Fruit fly (Drosophila melanogaster): ENCODE results near the gene cold.
A peak's percentile ranks its signal among the peaks of the same experiment; 100 is the strongest.

Gene cold

dm6 chr2L:543799-544198 lies 30.3 kb upstream of the cold start:
- TF ChIP-seq N (GFP tag; optimal IDR thresholded peaks at IDR 0.05) (no peak), HLH106 (tag; optimal IDR thresholded peaks at IDR 0.05) (no peak), Vsx2 (GFP tag; optimal IDR thresholded peaks at IDR 0.05; ENCODE audit: partially characterized antibody) (no peak), tai (GFP tag; optimal IDR thresholded peaks at IDR 0.05) (no peak), Mio (GFP tag; optimal IDR thresholded peaks at IDR 0.05) (no peak), usp (GFP tag; optimal IDR thresholded peaks at IDR 0.05) (no peak), GATAd (GFP tag; optimal IDR thresholded peaks at IDR 0.05) (no peak), Sp1 (GFP tag; optimal IDR thresholded peaks at IDR 0.05) (no peak), woc (GFP tag; optimal IDR thresholded peaks at IDR 0.05) (no peak), dl (GFP tag; optimal IDR thresholded peaks at IDR 0.05; ENCODE audit: insufficient read depth in 1 of 2, partially characterized antibody in 2 of 2) (no peak), Dfd (GFP tag; optimal IDR thresholded peaks at IDR 0.05) (no peak), OdsH (GFP tag; optimal IDR thresholded peaks at IDR 0.05) (no peak), Dif (GFP tag; optimal IDR thresholded peaks at IDR 0.05; ENCODE audit: partially characterized antibody) (no peak)

DNA sequence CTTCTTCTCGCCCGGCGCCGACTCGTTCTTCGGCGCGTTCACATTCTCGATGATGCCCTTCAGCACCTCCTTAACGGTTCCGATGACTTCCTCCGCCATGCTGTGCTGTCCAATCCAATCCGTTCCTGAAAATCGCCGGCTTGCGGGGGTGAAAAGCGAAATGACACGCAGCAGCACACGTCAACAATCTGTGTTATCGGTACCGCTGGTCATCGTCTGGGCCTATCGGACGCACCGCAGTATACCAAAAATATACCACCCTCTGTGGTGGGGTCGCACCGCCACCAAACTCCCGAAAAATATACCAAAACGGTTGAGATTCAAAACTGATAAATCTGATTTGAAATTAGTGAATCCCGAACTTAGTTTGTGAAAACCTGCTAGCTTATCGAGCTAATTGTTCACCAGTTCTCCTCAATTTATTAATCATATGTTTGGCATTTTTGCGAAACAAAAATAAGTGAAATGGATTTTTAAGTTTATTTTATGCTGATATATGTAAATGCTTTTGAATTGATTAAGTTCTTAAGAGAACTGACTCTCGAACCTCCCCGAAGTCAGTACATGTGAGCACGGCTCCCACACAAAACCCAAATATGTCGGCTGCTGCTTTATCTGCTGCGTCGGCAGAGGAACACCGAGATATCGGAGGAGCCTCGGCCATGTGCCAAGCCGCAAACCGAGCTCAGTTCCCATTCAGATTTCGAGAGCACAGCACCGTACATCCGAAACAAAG lies 29.5 kb upstream of the cold start, which contains the start of the genes Spp and nAChRbeta3:
Spp (minus strand) TSS at position 210 of the 736 bp plus-strand sequence.
nAChRbeta3 (plus strand) TSS at position 686 of the 736 bp plus-strand sequence.
- TF ChIP-seq Hnf4 (GFP tag; optimal IDR thresholded peaks at IDR 0.05), result no peak
- TF ChIP-seq N (GFP tag; optimal IDR thresholded peaks at IDR 0.05), result no peak
- TF ChIP-seq Vsx2 (GFP tag; optimal IDR thresholded peaks at IDR 0.05; ENCODE audit: partially characterized antibody), result no peak
- no peak for TF ChIP-seq jim (GFP tag; optimal IDR thresholded peaks at IDR 0.05)
- no peak for TF ChIP-seq lola (GFP tag; optimal IDR thresholded peaks at IDR 0.05)
- no peak for TF ChIP-seq psq (GFP tag; optimal IDR thresholded peaks at IDR 0.05)
- no peak for TF ChIP-seq Rel (GFP tag; optimal IDR thresholded peaks at IDR 0.05)
- peak; percentile 97 for TF ChIP-seq Rel (tag; optimal IDR thresholded peaks at IDR 0.05)

DNA sequence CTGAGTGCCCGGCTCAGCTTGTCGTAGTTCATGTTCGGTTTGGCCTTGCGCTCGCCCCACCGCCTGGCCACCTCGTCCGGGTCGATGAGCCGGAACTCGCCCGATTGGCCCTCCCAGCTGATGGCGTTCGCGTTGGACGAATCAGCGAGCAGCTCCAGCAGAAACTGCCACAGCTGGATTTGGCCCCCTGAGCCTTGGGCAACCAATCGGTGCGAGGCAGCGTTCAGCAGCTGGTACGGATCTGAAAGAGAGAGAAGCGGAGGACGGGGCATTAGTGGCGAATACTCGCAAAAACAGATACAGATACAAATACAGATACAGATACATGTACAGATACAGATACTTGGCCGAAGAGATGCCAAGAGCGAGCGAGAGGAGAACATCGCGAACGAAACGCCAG lies 26.1 kb upstream of the cold start:
- no peak for TF ChIP-seq Myc (optimal IDR thresholded peaks at IDR 0.05)
- peak; percentile 50 for TF ChIP-seq N (GFP tag; optimal IDR thresholded peaks at IDR 0.05)
- no peak for TF ChIP-seq sv (GFP tag; optimal IDR thresholded peaks at IDR 0.05)
- no peak for TF ChIP-seq Mio (GFP tag; optimal IDR thresholded peaks at IDR 0.05)
- TF ChIP-seq Jra (GFP tag; optimal IDR thresholded peaks at IDR 0.05), result no peak

dm6 chr2L:549637-550036 lies 24.5 kb upstream of the cold start:
- TF ChIP-seq fru (GFP tag; optimal IDR thresholded peaks at IDR 0.05), result no peak
- TF ChIP-seq Vsx2 (GFP tag; optimal IDR thresholded peaks at IDR 0.05; ENCODE audit: partially characterized antibody), result no peak
- no peak for TF ChIP-seq Hnf4 (GFP tag; optimal IDR thresholded peaks at IDR 0.05)
- TF ChIP-seq Rel (GFP tag; optimal IDR thresholded peaks at IDR 0.05), result no peak
- TF ChIP-seq Rel (tag; optimal IDR thresholded peaks at IDR 0.05), result no peak
- no peak for TF ChIP-seq jim (GFP tag; optimal IDR thresholded peaks at IDR 0.05)
- TF ChIP-seq ey (GFP tag; optimal IDR thresholded peaks at IDR 0.05), result no peak

- TF ChIP-seq tai (GFP tag; optimal IDR thresholded peaks at IDR 0.05) (no peak), Abd-B (GFP tag; optimal IDR thresholded peaks at IDR 0.05) (no peak), Myc (optimal IDR thresholded peaks at IDR 0.05) (no peak), fru (GFP tag; optimal IDR thresholded peaks at IDR 0.05) (no peak), woc (GFP tag; optimal IDR thresholded peaks at IDR 0.05) (no peak), CG32264 (GFP tag; optimal IDR thresholded peaks at IDR 0.05) (no peak), Rel (GFP tag; optimal IDR thresholded peaks at IDR 0.05) (peak; percentile 27), Rel (tag; optimal IDR thresholded peaks at IDR 0.05) (peak; percentile 74), dmrt93B (GFP tag; optimal IDR thresholded peaks at IDR 0.05) (no peak), Jra (GFP tag; optimal IDR thresholded peaks at IDR 0.05) (peak; percentile 91), Sp1 (GFP tag; optimal IDR thresholded peaks at IDR 0.05) (peak; percentile 26), Hnf4 (GFP tag; optimal IDR thresholded peaks at IDR 0.05) (no peak), ey (GFP tag; optimal IDR thresholded peaks at IDR 0.05) (no peak), Dif (GFP tag; optimal IDR thresholded peaks at IDR 0.05; ENCODE audit: partially characterized antibody) (peak; percentile 69), Hr83 (GFP tag; optimal IDR thresholded peaks at IDR 0.05; ENCODE audit: poor library complexity, severe bottlenecking) (peak; percentile 61), dl (GFP tag; optimal IDR thresholded peaks at IDR 0.05; ENCODE audit: insufficient read depth in 1 of 2, partially characterized antibody in 2 of 2) (peak; percentile 35 to 39), N (GFP tag; optimal IDR thresholded peaks at IDR 0.05) (no peak), Vsx2 (GFP tag; optimal IDR thresholded peaks at IDR 0.05; ENCODE audit: partially characterized antibody) (no peak), sage (GFP tag; optimal IDR thresholded peaks at IDR 0.05) (no peak), lola (GFP tag; optimal IDR thresholded peaks at IDR 0.05) (no peak), brk (GFP tag; optimal IDR thresholded peaks at IDR 0.05) (no peak), sv (GFP tag; optimal IDR thresholded peaks at IDR 0.05) (no peak), dsf (GFP tag; optimal IDR thresholded peaks at IDR 0.05; ENCODE audit: borderline replicate concordance) (no peak), jim (GFP tag; optimal IDR thresholded peaks at IDR 0.05) (no peak), pan (optimal IDR thresholded peaks at IDR 0.05) (no peak), rgr (GFP tag; optimal IDR thresholded peaks at IDR 0.05) (peak; percentile 2), HLH106 (tag; optimal IDR thresholded peaks at IDR 0.05) (no peak), foxo (GFP tag; optimal IDR thresholded peaks at IDR 0.05) (no peak), Mio (GFP tag; optimal IDR thresholded peaks at IDR 0.05) (no peak), CG9705 (GFP tag; optimal IDR thresholded peaks at IDR 0.05) (no peak), psq (GFP tag; optimal IDR thresholded peaks at IDR 0.05) (no peak), br (GFP tag; optimal IDR thresholded peaks at IDR 0.05) (no peak), Hr78 (GFP tag; optimal IDR thresholded peaks at IDR 0.05) (no peak), OdsH (GFP tag; optimal IDR thresholded peaks at IDR 0.05) (peak; percentile 43)
These were observed 21.6 kb upstream of the cold start, which contains the start of gene Ets21C for dm6 chr2L:552432-552929. Gene Ets21C (minus strand): TSS chr2L:552923.
